Fruit fly (Drosophila melanogaster) whole organism: Measurements from ENCODE around the gene ssp7.

ENCODE experiments used
- CG8478 ChIP-seq: fragments of >200 bp; optimal IDR thresholded peaks from 2 replicates; lab custom pipeline; 2018; ENCODE audit warnings: inconsistent platforms
- pan ChIP-seq: fragments of >200 bp; optimal IDR thresholded peaks from 2 replicates; lab custom pipeline; 2017
- psq ChIP-seq: fragments of >200 bp; optimal IDR thresholded peaks from 2 replicates; lab custom pipeline; 2017

DNA sequence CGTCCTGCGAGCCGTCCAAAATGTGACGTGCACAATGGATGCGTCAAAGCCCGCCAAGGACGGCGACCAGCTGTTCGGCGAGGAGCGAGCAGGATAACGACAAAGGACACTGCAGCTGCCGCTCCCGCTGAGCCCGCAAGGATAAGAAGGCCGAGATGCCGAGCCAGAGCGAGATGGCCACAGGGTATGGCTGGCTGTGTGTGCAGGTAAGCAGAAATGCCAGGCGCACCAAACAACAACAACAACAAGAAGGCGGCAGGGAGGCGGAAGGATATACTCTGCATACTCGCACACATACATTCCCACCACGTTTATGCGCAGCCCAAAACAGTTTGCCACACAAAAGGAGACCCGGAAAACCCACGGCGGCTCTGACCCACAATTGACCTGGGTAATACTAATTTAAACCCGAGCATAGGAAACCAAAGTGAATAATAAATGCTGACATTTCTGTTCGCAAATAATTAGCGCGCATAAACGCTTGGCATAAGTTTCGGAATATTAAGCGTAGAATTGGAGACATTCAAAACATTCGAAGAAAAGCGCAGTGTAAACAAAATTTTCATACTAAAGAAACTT, 6.6 kb upstream of the ssp7 start:
- no peak for TF ChIP-seq psq
- no peak for TF ChIP-seq pan (lab: Kevin White, UChicago)
- TF ChIP-seq CG8478: no peak
